Fruit fly (Drosophila melanogaster) whole organism, adult: ENCODE measurements around the gene CG10467.
A peak's percentile ranks its signal among the peaks of the same experiment; 100 is the strongest.

ENCODE experiments used
- CG11617 ChIP-seq: fragments of 200-800 bp; sonication (Bioruptor generic); optimal IDR thresholded peaks from 2 replicates; lab custom pipeline; 2017; ENCODE audit warnings: mild to moderate bottlenecking, missing biosample characterization, missing genetic modification reagents, missing genetic modification characterization
- CG12768 ChIP-seq: fragments of 200-800 bp; sonication (Bioruptor generic); optimal IDR thresholded peaks from 2 replicates; lab custom pipeline; 2017; ENCODE audit warnings: missing biosample characterization, missing genetic modification characterization, mild to moderate bottlenecking, moderate library complexity, missing genetic modification reagents
- CG14711 ChIP-seq: fragments of 200-800 bp; sonication (Bioruptor generic); optimal IDR thresholded peaks from 2 replicates; lab custom pipeline; 2018; ENCODE audit warnings: missing biosample characterization, mild to moderate bottlenecking, missing genetic modification characterization, moderate library complexity
- CG1620 ChIP-seq: fragments of 200-800 bp; sonication (Bioruptor generic); optimal IDR thresholded peaks from 2 replicates; lab custom pipeline; 2016; ENCODE audit warnings: missing biosample characterization, missing genetic modification characterization
- CG33017 ChIP-seq: fragments of 200-800 bp; sonication (Bioruptor generic); optimal IDR thresholded peaks from 2 replicates; lab custom pipeline; 2018; ENCODE audit warnings: missing biosample characterization, mild to moderate bottlenecking, missing genetic modification characterization, moderate library complexity
- CG5204 ChIP-seq: fragments of 200-800 bp; sonication (Bioruptor generic); optimal IDR thresholded peaks from 2 replicates; lab custom pipeline; 2016; ENCODE audit warnings: missing biosample characterization, missing genetic modification characterization
- CG7045 ChIP-seq: fragments of 200-800 bp; sonication (Bioruptor generic); optimal IDR thresholded peaks from 2 replicates; lab custom pipeline; 2017; ENCODE audit warnings: missing biosample characterization, mild to moderate bottlenecking, missing genetic modification characterization
- CG7101 ChIP-seq: fragments of 200-800 bp; sonication (Bioruptor generic); optimal IDR thresholded peaks from 2 replicates; lab custom pipeline; 2018; ENCODE audit warnings: missing biosample characterization, mild to moderate bottlenecking, missing genetic modification characterization, moderate library complexity
- Clk ChIP-seq: fragments of 200-800 bp; sonication (Bioruptor generic); optimal IDR thresholded peaks from 2 replicates; lab custom pipeline; 2017; ENCODE audit warnings: missing biosample characterization, missing genetic modification characterization
- Crg-1 ChIP-seq: fragments of 200-800 bp; sonication (Bioruptor generic); optimal IDR thresholded peaks from 2 replicates; lab custom pipeline; 2016; ENCODE audit warnings: missing biosample characterization, missing genetic modification characterization
- Hr96 ChIP-seq: fragments of 200-800 bp; sonication (Bioruptor generic); optimal IDR thresholded peaks from 2 replicates; lab custom pipeline; 2016; ENCODE audit warnings: missing biosample characterization, missing genetic modification characterization
- Mnt ChIP-seq: fragments of 200-800 bp; sonication (Bioruptor generic); optimal IDR thresholded peaks from 2 replicates; lab custom pipeline; 2016; ENCODE audit warnings: missing biosample characterization, mild to moderate bottlenecking, missing genetic modification characterization
- bab1 ChIP-seq: fragments of 200-800 bp; sonication (Bioruptor generic); optimal IDR thresholded peaks from 3 replicates; lab custom pipeline; 2019; ENCODE audit warnings: missing biosample characterization, mild to moderate bottlenecking, missing genetic modification characterization, moderate library complexity
- cic ChIP-seq: fragments of 200-800 bp; sonication (Bioruptor generic); optimal IDR thresholded peaks from 2 replicates; lab custom pipeline; 2017; ENCODE audit warnings: missing biosample characterization, mild to moderate bottlenecking, missing genetic modification characterization, moderate library complexity
- cnc ChIP-seq, 2 experiments: fragments of >200 bp; optimal IDR thresholded peaks; 2 replicates each; lab custom pipeline; 2017
- kay ChIP-seq: fragments of 200-800 bp; sonication (Bioruptor generic); peaks from one replicate; lab custom pipeline; 2016; ENCODE audit warnings: missing biosample characterization, missing genetic modification characterization, borderline replicate concordance
- ovo ChIP-seq: fragments of 200-800 bp; sonication (Bioruptor generic); optimal IDR thresholded peaks from 2 replicates; lab custom pipeline; 2016; ENCODE audit warnings: missing biosample characterization, missing genetic modification characterization
- pad ChIP-seq: fragments of 200-800 bp; sonication (Bioruptor generic); optimal IDR thresholded peaks from 3 replicates; lab custom pipeline; 2017; ENCODE audit warnings: missing biosample characterization, missing genetic modification characterization, mild to moderate bottlenecking, moderate library complexity, missing genetic modification reagents
- tj ChIP-seq: fragments of 200-800 bp; sonication (Bioruptor generic); optimal IDR thresholded peaks from 3 replicates; lab custom pipeline; 2017; ENCODE audit warnings: missing biosample characterization, mild to moderate bottlenecking, missing genetic modification characterization, moderate library complexity
- toe ChIP-seq: fragments of 200-800 bp; sonication (Bioruptor generic); optimal IDR thresholded peaks from 2 replicates; lab custom pipeline; 2016; ENCODE audit warnings: missing biosample characterization, missing genetic modification characterization

CG10467 gene

DNA sequence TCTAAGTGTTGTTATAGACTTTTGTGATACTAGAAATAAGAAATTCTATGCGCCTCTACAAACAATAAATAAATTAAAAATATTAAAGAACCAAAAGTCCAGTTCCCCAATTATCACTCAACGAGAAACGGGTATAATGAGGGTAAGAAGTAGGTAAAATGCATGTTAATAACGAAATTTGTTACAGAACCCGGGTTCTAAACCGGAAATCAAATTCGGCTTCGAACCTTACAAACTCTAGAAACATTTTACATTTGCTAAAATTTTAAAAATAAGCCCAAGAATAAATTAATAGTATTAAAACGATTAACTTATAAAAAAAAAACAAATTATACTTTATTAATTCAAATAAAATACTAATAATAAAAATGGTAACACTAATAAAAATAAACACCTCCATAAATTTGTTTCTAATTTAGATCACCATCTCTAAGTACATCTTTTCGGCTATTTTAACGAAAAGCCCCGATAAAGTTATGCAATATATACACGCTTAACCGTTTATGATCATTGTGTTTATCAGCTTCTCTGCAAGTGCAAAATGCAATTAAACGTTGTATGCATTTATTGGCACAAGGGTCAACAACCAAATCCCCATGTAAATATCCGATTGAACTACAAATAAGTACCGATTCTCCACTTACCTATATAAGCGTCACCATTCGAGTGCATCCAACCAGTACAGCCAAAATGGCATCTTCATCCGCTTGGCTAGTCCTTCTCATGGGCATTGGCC lies 22.9 kb downstream of the CG10467 start, which contains the start of gene CG6602:
CG6602 (plus strand) TSS at position 686 of the 736 bp plus-strand sequence.
- no peak for TF ChIP-seq tj
- TF ChIP-seq toe = no peak
- peak; percentile 43 for TF ChIP-seq bab1 (GFP tag; lab: Kevin White, UChicago)
- no peak for TF ChIP-seq CG12768 (GFP tag; lab: Kevin White, UChicago)
- TF ChIP-seq Clk (GFP tag; lab: Kevin White, UChicago) = no peak
- no peak for TF ChIP-seq CG5204 (GFP tag; lab: Kevin White, UChicago)
- peak; percentile 26 for TF ChIP-seq CG14711 (tag; lab: Kevin White, UChicago)
- TF ChIP-seq kay (GFP tag; lab: Kevin White, UChicago) = peak; percentile 17
- peak; percentile 34 for TF ChIP-seq CG7101 (tag; lab: Kevin White, UChicago)
- peak; percentile 2 for TF ChIP-seq CG11617
- TF ChIP-seq ovo (GFP tag; lab: Kevin White, UChicago) = no peak
- TF ChIP-seq Mnt (GFP tag; lab: Kevin White, UChicago) = peak; percentile 20
- peak; percentile 30 for TF ChIP-seq pad
- TF ChIP-seq Hr96 (GFP tag; lab: Kevin White, UChicago) = peak; percentile 33
- peak; percentile 67 for TF ChIP-seq CG7045
- no peak for TF ChIP-seq Crg-1 (GFP tag; lab: Kevin White, UChicago)
- no peak for TF ChIP-seq CG33017 (tag; lab: Kevin White, UChicago)
- no peak for TF ChIP-seq cic (GFP tag; lab: Kevin White, UChicago)
- peak; percentile 37 for TF ChIP-seq CG1620
- no peak for TF ChIP-seq cnc (optimal IDR thresholded peaks at IDR 0.05; lab: Kevin White, UChicago)

DNA sequence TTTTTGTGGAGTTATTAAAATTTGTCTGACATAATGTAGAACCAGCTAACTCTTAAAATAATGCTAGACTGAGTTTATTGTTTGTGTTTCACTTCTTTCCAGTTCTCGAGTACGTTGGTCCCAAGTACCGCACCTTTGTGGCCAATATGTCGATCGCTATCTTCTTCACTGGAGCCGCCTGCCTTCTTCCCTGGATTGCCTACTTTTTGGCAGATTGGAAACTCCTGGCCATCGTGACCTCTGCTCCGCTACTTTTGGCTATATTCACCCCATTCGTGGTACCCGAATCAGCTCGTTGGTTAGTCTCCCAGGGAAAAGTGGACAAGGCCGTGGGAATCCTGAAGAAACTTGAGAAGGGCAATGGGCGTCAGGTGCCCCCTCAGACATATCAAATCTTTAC lies 24.4 kb downstream of the CG10467 start:
- TF ChIP-seq CG33017 (tag; lab: Kevin White, UChicago) = no peak
- TF ChIP-seq CG11617 = no peak
- no peak for TF ChIP-seq CG7045
- TF ChIP-seq Clk (GFP tag; lab: Kevin White, UChicago) = no peak
- no peak for TF ChIP-seq bab1 (GFP tag; lab: Kevin White, UChicago)
- no peak for TF ChIP-seq Mnt (GFP tag; lab: Kevin White, UChicago)
- no peak for TF ChIP-seq CG1620
- no peak for TF ChIP-seq Crg-1 (GFP tag; lab: Kevin White, UChicago)
- TF ChIP-seq tj = no peak

- TF ChIP-seq tj (no peak), CG11617 (no peak)
Measured at dm6 chr3L:6068178-6068577, 26.4 kb downstream of the CG10467 start.

- TF ChIP-seq Crg-1 (GFP tag; lab: Kevin White, UChicago) (no peak), CG14711 (tag; lab: Kevin White, UChicago) (no peak), toe (no peak), Hr96 (GFP tag; lab: Kevin White, UChicago) (no peak), CG12768 (GFP tag; lab: Kevin White, UChicago) (no peak), CG11617 (no peak), CG7101 (tag; lab: Kevin White, UChicago) (no peak), CG5204 (GFP tag; lab: Kevin White, UChicago) (no peak), cnc (optimal IDR thresholded peaks at IDR 0.05; lab: Kevin White, UChicago) (no peak), CG1620 (no peak)
Measured at dm6 chr3L:6065881-6066389, 28.6 kb downstream of the CG10467 start, which contains the start of gene CG42269. Gene CG42269, plus strand, starts transcription at chr3L:6066296.

- TF ChIP-seq CG11617 = no peak
- TF ChIP-seq CG12768 (GFP tag; lab: Kevin White, UChicago) = peak; percentile 13
- no peak for TF ChIP-seq bab1 (GFP tag; lab: Kevin White, UChicago)
- TF ChIP-seq CG14711 (tag; lab: Kevin White, UChicago) = no peak
- TF ChIP-seq kay (GFP tag; lab: Kevin White, UChicago) = peak; percentile 76
- peak; percentile 82 for TF ChIP-seq cic (GFP tag; lab: Kevin White, UChicago)
- no peak for TF ChIP-seq CG1620
Measured at dm6 chr3L:6062860-6063607, 31.5 kb downstream of the CG10467 start, which contains the start of gene CG10472. Gene CG10472, minus strand, starts transcription at chr3L:6062910.

dm6 chr3L:6059062-6059708 lies 35.4 kb downstream of the CG10467 start, which contains the start of gene CG6592:
Gene CG6592, plus strand, starts transcription at chr3L:6059658.
- no peak for TF ChIP-seq CG1620
- TF ChIP-seq Crg-1 (GFP tag; lab: Kevin White, UChicago) = no peak
- no peak for TF ChIP-seq CG7101 (tag; lab: Kevin White, UChicago)
- TF ChIP-seq kay (GFP tag; lab: Kevin White, UChicago) = no peak
- TF ChIP-seq CG11617 = no peak
- TF ChIP-seq bab1 (GFP tag; lab: Kevin White, UChicago) = no peak
- TF ChIP-seq Hr96 (GFP tag; lab: Kevin White, UChicago) = no peak
- TF ChIP-seq CG7045 = no peak
- TF ChIP-seq Mnt (GFP tag; lab: Kevin White, UChicago) = no peak
- no peak for TF ChIP-seq CG14711 (tag; lab: Kevin White, UChicago)
- TF ChIP-seq CG5204 (GFP tag; lab: Kevin White, UChicago) = no peak
- TF ChIP-seq CG33017 (tag; lab: Kevin White, UChicago) = no peak
- TF ChIP-seq CG12768 (GFP tag; lab: Kevin White, UChicago) = no peak
- TF ChIP-seq pad = no peak
- TF ChIP-seq cic (GFP tag; lab: Kevin White, UChicago) = no peak
- no peak for TF ChIP-seq tj
- TF ChIP-seq ovo (GFP tag; lab: Kevin White, UChicago) = no peak
